Worm (Caenorhabditis elegans): ENCODE measurements around the gene F07C3.9.

- TF ChIP-seq nhr-237 (tag; optimal IDR thresholded peaks at IDR 0.05), result no peak
- TF ChIP-seq aly-2 (tag; optimal IDR thresholded peaks at IDR 0.05), result no peak
- TF ChIP-seq unc-62 (GFP tag; optimal IDR thresholded peaks at IDR 0.05), result no peak
- TF ChIP-seq elt-1 (tag; optimal IDR thresholded peaks at IDR 0.05), result no peak
- no peak for TF ChIP-seq lin-39 (tag; optimal IDR thresholded peaks at IDR 0.05)
- no peak for TF ChIP-seq nhr-10 (tag; optimal IDR thresholded peaks at IDR 0.05)
Observed at ce11 chrV:9260411-9260810, 6.0 kb upstream of the F07C3.9 start.
